Fruit fly (Drosophila melanogaster): Measurements from ENCODE around the gene MED15.
A peak's percentile ranks its signal among the peaks of the same experiment; 100 is the strongest.

The MED15 gene

dm6 chr2L:487171-487570 lies 14.4 kb downstream of the MED15 start:
- TF ChIP-seq CG8478 (optimal IDR thresholded peaks at IDR 0.05): no peak
- no peak for TF ChIP-seq CTCF (optimal IDR thresholded peaks at IDR 0.05)

- TF ChIP-seq CG8478 (optimal IDR thresholded peaks at IDR 0.05): peak; percentile 50
- no peak for TF ChIP-seq CTCF (optimal IDR thresholded peaks at IDR 0.05)
These were observed 15.1 kb downstream of the MED15 start for dm6 chr2L:487719-488547.

dm6 chr2L:488548-489100 lies 15.8 kb downstream of the MED15 start:
- TF ChIP-seq CG8478 (optimal IDR thresholded peaks at IDR 0.05) (no peak), CTCF (optimal IDR thresholded peaks at IDR 0.05) (no peak)

dm6 chr2L:490150-491095 lies 17.6 kb downstream of the MED15 start:
- TF ChIP-seq CG8478 (optimal IDR thresholded peaks at IDR 0.05) (no peak), CTCF (optimal IDR thresholded peaks at IDR 0.05) (peak; percentile 97 to 100)

- TF ChIP-seq CTCF (optimal IDR thresholded peaks at IDR 0.05): peak; percentile 88 to 92
- peak; percentile 54 for TF ChIP-seq CG8478 (optimal IDR thresholded peaks at IDR 0.05)
These were observed 19.4 kb downstream of the MED15 start for dm6 chr2L:492225-492624.

dm6 chr2L:493274-493673 lies 20.5 kb downstream of the MED15 start:
- TF ChIP-seq CTCF (optimal IDR thresholded peaks at IDR 0.05): no peak

dm6 chr2L:495381-496240 lies 22.8 kb downstream of the MED15 start:
- no peak for TF ChIP-seq CTCF (optimal IDR thresholded peaks at IDR 0.05)
- TF ChIP-seq CG8478 (optimal IDR thresholded peaks at IDR 0.05): no peak

dm6 chr2L:496436-496835 lies 23.6 kb downstream of the MED15 start:
- TF ChIP-seq CG8478 (optimal IDR thresholded peaks at IDR 0.05) (no peak), CTCF (optimal IDR thresholded peaks at IDR 0.05) (no peak)

dm6 chr2L:496841-497240 lies 24.0 kb downstream of the MED15 start:
- TF ChIP-seq CTCF (optimal IDR thresholded peaks at IDR 0.05) (no peak), CG8478 (optimal IDR thresholded peaks at IDR 0.05) (no peak)

- TF ChIP-seq CG8478 (optimal IDR thresholded peaks at IDR 0.05) (no peak), CTCF (optimal IDR thresholded peaks at IDR 0.05) (no peak)
These were observed 25.1 kb downstream of the MED15 start for dm6 chr2L:497657-498473.

dm6 chr2L:498474-498821 lies 25.6 kb downstream of the MED15 start:
- TF ChIP-seq CG8478 (optimal IDR thresholded peaks at IDR 0.05): no peak
- TF ChIP-seq CTCF (optimal IDR thresholded peaks at IDR 0.05): no peak

dm6 chr2L:499939-500338 lies 27.1 kb downstream of the MED15 start:
- no peak for TF ChIP-seq CG8478 (optimal IDR thresholded peaks at IDR 0.05)
- TF ChIP-seq CTCF (optimal IDR thresholded peaks at IDR 0.05): no peak

dm6 chr2L:501622-502021 lies 28.8 kb downstream of the MED15 start:
- TF ChIP-seq CTCF (optimal IDR thresholded peaks at IDR 0.05) (no peak), CG8478 (optimal IDR thresholded peaks at IDR 0.05) (no peak)

dm6 chr2L:505009-505408 lies 32.2 kb downstream of the MED15 start:
- TF ChIP-seq CG8478 (optimal IDR thresholded peaks at IDR 0.05) (no peak), CTCF (optimal IDR thresholded peaks at IDR 0.05) (no peak)

All from S2 (cell line).